Fruit fly (Drosophila melanogaster): Measurements from ENCODE around the gene Rpn13R.

The Rpn13R gene

dm6 chrX:5086724-5087660 lies 44.7 kb upstream of the Rpn13R start (continued):
- TF ChIP-seq Ets21C (GFP tag; optimal IDR thresholded peaks at IDR 0.05) (peak; percentile 59), esn (GFP tag; optimal IDR thresholded peaks at IDR 0.05) (peak; percentile 75), Hr38 (GFP tag; optimal IDR thresholded peaks at IDR 0.05) (no peak), salr (GFP tag; optimal IDR thresholded peaks at IDR 0.05) (peak; percentile 11 to 72), Eip93F (GFP tag; optimal IDR thresholded peaks at IDR 0.05) (no peak), topi (GFP tag; optimal IDR thresholded peaks at IDR 0.05) (peak; percentile 79), fd85E (GFP tag; optimal IDR thresholded peaks at IDR 0.05) (peak; percentile 4), fkh (GFP tag; optimal IDR thresholded peaks at IDR 0.05) (no peak), CG9139 (GFP tag; optimal IDR thresholded peaks at IDR 0.05) (peak; percentile 66), Smox (GFP tag; optimal IDR thresholded peaks at IDR 0.05) (peak; percentile 72), CG8632 (GFP tag; optimal IDR thresholded peaks at IDR 0.05) (peak; percentile 40), vri (GFP tag; optimal IDR thresholded peaks at IDR 0.05) (peak; percentile 58), achi (GFP tag; optimal IDR thresholded peaks at IDR 0.05) (peak; percentile 63), CG1621 (tag; optimal IDR thresholded peaks at IDR 0.05) (peak; percentile 46), CG31627 (GFP tag; optimal IDR thresholded peaks at IDR 0.05) (peak; percentile 73), CG10669 (GFP tag; optimal IDR thresholded peaks at IDR 0.05) (peak; percentile 50), CG6163 (GFP tag; IDR thresholded peaks at IDR 0.05) (peak; percentile 88), CG7368 (GFP tag; optimal IDR thresholded peaks at IDR 0.05) (peak; percentile 10), ss (GFP tag; optimal IDR thresholded peaks at IDR 0.05) (peak; percentile 74 to 76), CG3032 (tag; optimal IDR thresholded peaks at IDR 0.05) (peak; percentile 47), fd59A (GFP tag; optimal IDR thresholded peaks at IDR 0.05) (peak; percentile 53), Lpt (GFP tag; optimal IDR thresholded peaks at IDR 0.05) (peak; percentile 67), svp (GFP tag) (peak; percentile 76), Sox14 (GFP tag; optimal IDR thresholded peaks at IDR 0.05) (peak; percentile 51), Sox15 (GFP tag; optimal IDR thresholded peaks at IDR 0.05) (peak; percentile 46), CG34406 (GFP tag; optimal IDR thresholded peaks at IDR 0.05) (peak; percentile 61), CG6854 (GFP tag; optimal IDR thresholded peaks at IDR 0.05) (peak; percentile 35), Blimp-1 (GFP tag; optimal IDR thresholded peaks at IDR 0.05) (peak; percentile 32), CG11294 (GFP tag; IDR thresholded peaks at IDR 0.05) (no peak)

- TF ChIP-seq dsx (GFP tag; optimal IDR thresholded peaks at IDR 0.05; ENCODE audit: poor library complexity, severe bottlenecking), result no peak
- no peak for TF ChIP-seq CG11902 (GFP tag; optimal IDR thresholded peaks at IDR 0.05)
- TF ChIP-seq CG31627 (GFP tag; optimal IDR thresholded peaks at IDR 0.05), result no peak
- TF ChIP-seq CG7368 (GFP tag; optimal IDR thresholded peaks at IDR 0.05), result no peak
- no peak for TF ChIP-seq pdm3 (GFP tag; optimal IDR thresholded peaks at IDR 0.05)
- TF ChIP-seq CG6276 (GFP tag; optimal IDR thresholded peaks at IDR 0.05), result no peak
- TF ChIP-seq Eip78C (GFP tag), result peak; percentile 22
Measured at dm6 chrX:5087748-5088147, 44.0 kb upstream of the Rpn13R start.

- TF ChIP-seq Eip93F (GFP tag; optimal IDR thresholded peaks at IDR 0.05) (no peak), Sox14 (GFP tag; optimal IDR thresholded peaks at IDR 0.05) (no peak), CG15336 (GFP tag; IDR thresholded peaks at IDR 0.05) (no peak)
Measured at dm6 chrX:5091154-5091553, 40.5 kb upstream of the Rpn13R start.
